Worm (Caenorhabditis elegans) whole organism, L2 larva: ENCODE measurements around the gene his-73.

Source experiments
- F13H6.1 ChIP-seq: sonication (generic microtip); optimal IDR thresholded peaks from 2 replicates; lab custom pipeline; 2016; ENCODE audit warnings: missing genetic modification characterization, missing compliant biosample characterization
- ZK546.5 ChIP-seq: sonication (generic microtip); optimal IDR thresholded peaks from 2 replicates; lab custom pipeline; 2017; ENCODE audit warnings: missing biosample characterization, missing genetic modification characterization
- aly-2 ChIP-seq: fragments of 150-350 bp; optimal IDR thresholded peaks from 2 replicates; lab custom pipeline; 2014; ENCODE audit warnings: missing biosample characterization, missing genetic modification characterization
- ceh-82 ChIP-seq: fragments of 150-350 bp; optimal IDR thresholded peaks from 2 replicates; lab custom pipeline; 2014; ENCODE audit warnings: missing biosample characterization, missing genetic modification characterization
- dmd-4 ChIP-seq: sonication (generic microtip); optimal IDR thresholded peaks from 2 replicates; lab custom pipeline; 2017; ENCODE audit warnings: missing biosample characterization, missing genetic modification characterization
- egl-27 ChIP-seq: sonication (generic microtip); optimal IDR thresholded peaks from 3 replicates; lab custom pipeline; 2017; ENCODE audit warnings: missing biosample characterization, missing genetic modification reagents, missing genetic modification characterization
- gmeb-1 ChIP-seq: fragments of 150-350 bp; optimal IDR thresholded peaks from 2 replicates; lab custom pipeline; 2014; ENCODE audit warnings: missing biosample characterization, missing genetic modification characterization
- lin-11 ChIP-seq: fragments of 150-350 bp; sonication (generic microtip); optimal IDR thresholded peaks from 2 replicates; lab custom pipeline; 2014; ENCODE audit warnings: missing biosample characterization, missing genetic modification characterization, inconsistent platforms, mixed read lengths
- lin-13 ChIP-seq: fragments of 150-350 bp; optimal IDR thresholded peaks from 2 replicates; lab custom pipeline; 2014; ENCODE audit warnings: missing biosample characterization, missing genetic modification reagents, missing genetic modification characterization
- nhr-10 ChIP-seq: sonication (generic microtip); optimal IDR thresholded peaks from 2 replicates; lab custom pipeline; 2017; ENCODE audit warnings: missing biosample characterization, missing genetic modification characterization
- nhr-11 ChIP-seq: fragments of 150-350 bp; optimal IDR thresholded peaks from 2 replicates; lab custom pipeline; 2014; ENCODE audit warnings: missing biosample characterization, missing genetic modification characterization
- nhr-129 ChIP-seq: fragments of 150-350 bp; optimal IDR thresholded peaks from 2 replicates; lab custom pipeline; 2014; ENCODE audit warnings: missing biosample characterization, missing genetic modification characterization
- nhr-21 ChIP-seq: fragments of 150-350 bp; optimal IDR thresholded peaks from 2 replicates; lab custom pipeline; 2014; ENCODE audit warnings: missing biosample characterization, missing genetic modification characterization
- nhr-23 ChIP-seq: fragments of 150-350 bp; optimal IDR thresholded peaks from 2 replicates; lab custom pipeline; 2014; ENCODE audit warnings: missing biosample characterization, missing genetic modification reagents, missing genetic modification characterization
- nhr-237 ChIP-seq: fragments of 150-350 bp; optimal IDR thresholded peaks from 2 replicates; lab custom pipeline; 2014; ENCODE audit warnings: missing biosample characterization, missing genetic modification characterization
- nhr-6 ChIP-seq: fragments of 150-350 bp; optimal IDR thresholded peaks from 2 replicates; lab custom pipeline; 2014; ENCODE audit warnings: missing biosample characterization, missing genetic modification characterization
- sem-4 ChIP-seq: fragments of 150-350 bp; optimal IDR thresholded peaks from 2 replicates; lab custom pipeline; 2014; ENCODE audit warnings: missing biosample characterization, missing genetic modification reagents, missing genetic modification characterization
- sma-3 ChIP-seq: sonication (generic microtip); optimal IDR thresholded peaks from 2 replicates; lab custom pipeline; 2016; ENCODE audit warnings: missing genetic modification reagents, missing genetic modification characterization, missing compliant biosample characterization
- sma-9 ChIP-seq, 2 experiments: fragments of 150-350 bp in 1 of 2; sonication (generic microtip) in 1 of 2; optimal IDR thresholded peaks; 2 replicates each; lab custom pipeline; 2014 to 2016; ENCODE audit warnings: missing genetic modification characterization in 2 of 2, mild to moderate bottlenecking in 1 of 2, missing biosample characterization in 1 of 2, missing compliant biosample characterization in 1 of 2, missing genetic modification reagents in 1 of 2, moderate library complexity in 1 of 2
- snpc-4 ChIP-seq: fragments of 150-350 bp; optimal IDR thresholded peaks from 2 replicates; lab custom pipeline; 2014; ENCODE audit warnings: missing biosample characterization, missing genetic modification characterization
- unc-39 ChIP-seq: fragments of 150-350 bp; optimal IDR thresholded peaks from 2 replicates; lab custom pipeline; 2014; ENCODE audit warnings: missing biosample characterization, missing genetic modification characterization
- ztf-11 ChIP-seq: sonication (generic microtip); optimal IDR thresholded peaks from 2 replicates; lab custom pipeline; 2017; ENCODE audit warnings: missing biosample characterization, missing genetic modification characterization
- ztf-4 ChIP-seq: fragments of 150-350 bp; optimal IDR thresholded peaks from 2 replicates; lab custom pipeline; 2014; ENCODE audit warnings: missing biosample characterization, missing genetic modification characterization

his-73 gene

ce11 chrII:13199674-13200215, 16.2 kb downstream of the his-73 start, which contains the start of gene btf-1 (continued):
- TF ChIP-seq sma-9 (GFP tag; optimal IDR thresholded peaks at IDR 0.05; lab: Kevin White, UChicago) (peak; percentile 70), sma-9 (tag; optimal IDR thresholded peaks at IDR 0.05; lab: Kevin White, UChicago) (no peak), dmd-4 (tag; lab: Kevin White, UChicago) (peak; percentile 5), nhr-237 (tag; lab: Kevin White, UChicago) (no peak), sem-4 (no peak), gmeb-1 (tag; lab: Kevin White, UChicago) (peak; percentile 96), ztf-4 (tag; lab: Kevin White, UChicago) (peak; percentile 51), nhr-10 (tag; lab: Kevin White, UChicago) (no peak), ztf-11 (tag; lab: Kevin White, UChicago) (no peak)

- TF ChIP-seq nhr-23 (tag; lab: Kevin White, UChicago) (no peak), lin-11 (tag; lab: Kevin White, UChicago) (no peak), sem-4 (no peak), gmeb-1 (tag; lab: Kevin White, UChicago) (no peak), sma-3 (GFP tag; lab: Kevin White, UChicago) (no peak), nhr-129 (no peak), ZK546.5 (no peak), lin-13 (GFP tag; lab: Kevin White, UChicago) (no peak), F13H6.1 (no peak), aly-2 (tag; lab: Kevin White, UChicago) (no peak), nhr-6 (tag; lab: Kevin White, UChicago) (no peak), egl-27 (tag; lab: Kevin White, UChicago) (no peak), ztf-4 (tag; lab: Kevin White, UChicago) (no peak)
These were observed 32.3 kb downstream of the his-73 start, which contains the start of gene F15D4.2 for ce11 chrII:13215792-13216191. Gene F15D4.2, plus strand, starts transcription at chrII:13216092.

- TF ChIP-seq nhr-6 (tag; lab: Kevin White, UChicago) (no peak), nhr-129 (no peak)
These were observed 35.9 kb downstream of the his-73 start for ce11 chrII:13219373-13219772.

- TF ChIP-seq nhr-11 (tag; lab: Kevin White, UChicago) (no peak), snpc-4 (tag; lab: Kevin White, UChicago) (no peak), ceh-82 (no peak), ztf-11 (tag; lab: Kevin White, UChicago) (no peak), unc-39 (tag; lab: Kevin White, UChicago) (no peak), nhr-21 (peak; percentile 20)
- TF ChIP-seq, all 48 proteins: peak for 1
These were observed 47.1 kb downstream of the his-73 start for ce11 chrII:13230489-13231196.
